Fruit fly (Drosophila melanogaster): Measurements from ENCODE around the gene Smyd3.

DNA sequence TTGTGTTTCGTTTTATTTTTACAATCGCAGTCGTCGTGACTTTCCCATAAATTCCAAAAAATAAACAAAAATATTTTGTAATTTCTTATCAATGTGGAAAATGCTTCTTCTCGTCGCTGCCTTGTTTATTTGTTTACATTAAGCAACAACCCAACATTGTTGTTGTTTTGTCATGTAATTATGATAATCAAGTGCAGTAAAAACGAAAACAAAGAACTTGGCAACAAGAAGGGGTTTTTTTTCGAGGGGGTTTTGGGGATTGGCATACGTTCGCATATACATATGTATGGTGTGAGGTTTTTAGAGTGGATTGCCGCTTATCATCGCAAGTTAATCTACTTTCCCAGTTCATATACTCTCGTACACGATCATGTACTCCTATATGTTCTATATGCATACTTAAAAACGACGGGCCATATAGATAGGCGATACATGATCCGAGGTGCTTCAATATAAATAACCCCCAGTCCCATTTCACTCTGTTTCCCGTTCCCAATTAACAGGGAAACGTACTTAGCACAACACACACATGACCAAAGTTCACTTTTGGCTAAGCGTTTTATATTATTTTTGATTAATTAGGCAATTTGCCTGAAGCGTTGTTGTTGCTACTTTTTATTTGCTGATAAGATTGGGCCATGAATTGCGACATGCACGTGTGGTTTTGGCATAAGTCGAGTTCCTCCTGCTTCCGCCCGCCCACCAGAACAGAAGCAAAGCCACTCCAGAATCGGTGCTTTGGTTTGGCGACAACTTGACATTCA, 45.0 kb upstream of the Smyd3 start:
- TF ChIP-seq pan (optimal IDR thresholded peaks at IDR 0.05) = no peak
- no peak for TF ChIP-seq CG8478 (optimal IDR thresholded peaks at IDR 0.05)
- TF ChIP-seq Dll (optimal IDR thresholded peaks at IDR 0.05) = no peak
- TF ChIP-seq usp (GFP tag; optimal IDR thresholded peaks at IDR 0.05) = no peak

Measured in whole organism.